Fruit fly (Drosophila melanogaster): ENCODE results near the gene Vha100-1.

The Vha100-1 gene

dm6 chr3R:29088938-29089661, 41.9 kb upstream of the Vha100-1 start (continued):
- TF ChIP-seq CG4404 (GFP tag; IDR thresholded peaks at IDR 0.05) = no peak
- peak; percentile 34 for TF ChIP-seq btn (GFP tag; optimal IDR thresholded peaks at IDR 0.05)
- no peak for TF ChIP-seq Dp (GFP tag; optimal IDR thresholded peaks at IDR 0.05)
- TF ChIP-seq CG8924 (tag; optimal IDR thresholded peaks at IDR 0.05) = peak; percentile 80
- peak; percentile 86 for TF ChIP-seq gem (tag; optimal IDR thresholded peaks at IDR 0.05)
- TF ChIP-seq zen (tag; optimal IDR thresholded peaks at IDR 0.05) = peak; percentile 45
- TF ChIP-seq maf-S (GFP tag; optimal IDR thresholded peaks at IDR 0.05) = peak; percentile 66
- TF ChIP-seq CG14014 (GFP tag; IDR thresholded peaks at IDR 0.05) = 0 out of 2 replicates have a peak, but pooled peaks have one; percentile 17
- TF ChIP-seq klu (GFP tag; IDR thresholded peaks at IDR 0.05) = 0 out of 2 replicates have a peak, but pooled peaks have one; percentile 47
- TF ChIP-seq CG2120 (GFP tag; optimal IDR thresholded peaks at IDR 0.05) = peak; percentile 68
- no peak for TF ChIP-seq hb (GFP tag; IDR thresholded peaks at IDR 0.05; ENCODE audit: partially characterized antibody)
- TF ChIP-seq Bdp1 (GFP tag; optimal IDR thresholded peaks at IDR 0.05) = peak; percentile 14
- TF ChIP-seq hkb (optimal IDR thresholded peaks at IDR 0.05) = no peak
- peak; percentile 81 for TF ChIP-seq hkb (GFP tag; IDR thresholded peaks at IDR 0.05)
- no peak for TF ChIP-seq prd (optimal IDR thresholded peaks at IDR 0.05)
- TF ChIP-seq prd (GFP tag; IDR thresholded peaks at IDR 0.05) = peak; percentile 79
- TF ChIP-seq CG18619 (GFP tag; optimal IDR thresholded peaks at IDR 0.05) = peak; percentile 70
- peak; percentile 47 for TF ChIP-seq CG15514 (GFP tag; optimal IDR thresholded peaks at IDR 0.05)
- no peak for TF ChIP-seq CG1792 (GFP tag; optimal IDR thresholded peaks at IDR 0.05)
- peak; percentile 55 for TF ChIP-seq scrt (GFP tag; optimal IDR thresholded peaks at IDR 0.05)
- TF ChIP-seq CG14050 (GFP tag; IDR thresholded peaks at IDR 0.05) = 0 out of 3 replicates have a peak, but pooled peaks have one; percentile 15
- peak; percentile 40 for TF ChIP-seq odd (GFP tag; optimal IDR thresholded peaks at IDR 0.05)
- TF ChIP-seq Scr (GFP tag; IDR thresholded peaks at IDR 0.05; ENCODE audit: partially characterized antibody) = no peak
- TF ChIP-seq bcd (GFP tag; optimal IDR thresholded peaks at IDR 0.05) = peak; percentile 69
- no peak for TF ChIP-seq ham (GFP tag; IDR thresholded peaks at IDR 0.05)
- peak; percentile 63 for TF ChIP-seq Rfx (GFP tag; IDR thresholded peaks at IDR 0.05)
- no peak for TF ChIP-seq rib (GFP tag; IDR thresholded peaks at IDR 0.05)
- TF ChIP-seq Fer3 (tag; optimal IDR thresholded peaks at IDR 0.05) = peak; percentile 68
- TF ChIP-seq Adf1 (GFP tag; IDR thresholded peaks at IDR 0.05) = no peak
- 0 out of 2 replicates have a peak, but pooled peaks have one; percentile 20 for TF ChIP-seq CG8765 (GFP tag; IDR thresholded peaks at IDR 0.05)
- no peak for TF ChIP-seq Gsc (GFP tag; IDR thresholded peaks at IDR 0.05)
- TF ChIP-seq twi (tag; optimal IDR thresholded peaks at IDR 0.05) = peak; percentile 23
- 0 out of 4 replicates have a peak, but pooled peaks have one; percentile 13 for TF ChIP-seq chinmo (GFP tag; IDR thresholded peaks at IDR 0.05; ENCODE audit: partially characterized antibody)
- TF ChIP-seq CG1233 (GFP tag; optimal IDR thresholded peaks at IDR 0.05) = peak; percentile 57
- TF ChIP-seq abd-A (tag; optimal IDR thresholded peaks at IDR 0.05) = peak; percentile 81
- peak; percentile 82 for TF ChIP-seq unpg (GFP tag; optimal IDR thresholded peaks at IDR 0.05)
- TF ChIP-seq esg (GFP tag; conservative IDR thresholded peaks at IDR 0.05) = peak; percentile 62
- TF ChIP-seq CG9797 (GFP tag; optimal IDR thresholded peaks at IDR 0.05) = no peak
- TF ChIP-seq crol (GFP tag; IDR thresholded peaks at IDR 0.05) = peak; percentile 60
- peak; percentile 39 for TF ChIP-seq tx (GFP tag; optimal IDR thresholded peaks at IDR 0.05)
- TF ChIP-seq CG11085 (GFP tag; IDR thresholded peaks at IDR 0.05) = no peak
- no peak for TF ChIP-seq bbx (GFP tag; IDR thresholded peaks at IDR 0.05; ENCODE audit: partially characterized antibody)
- TF ChIP-seq CG8478 (optimal IDR thresholded peaks at IDR 0.05) = no peak
- TF ChIP-seq CG17328 (GFP tag; IDR thresholded peaks at IDR 0.05) = peak; percentile 51; the same call in 1 of the 2 replicates
- no peak for TF ChIP-seq Vsx1 (GFP tag; optimal IDR thresholded peaks at IDR 0.05)
- peak; percentile 73 for TF ChIP-seq CG6689 (GFP tag; IDR thresholded peaks at IDR 0.05)
- TF ChIP-seq ranshi (GFP tag; IDR thresholded peaks at IDR 0.05) = peak; percentile 62; the same call in 1 of the 2 replicates
- peak; percentile 54 for TF ChIP-seq CG10366 (GFP tag; IDR thresholded peaks at IDR 0.05)
- peak; percentile 18 for TF ChIP-seq pros (GFP tag; optimal IDR thresholded peaks at IDR 0.05)
- TF ChIP-seq CG9609 (GFP tag; optimal IDR thresholded peaks at IDR 0.05) = no peak
